Fruit fly (Drosophila melanogaster) whole organism, embryonic: ENCODE results near the gene CG17944.

Experiments used
- Aef1 ChIP-seq: fragments of 200-800 bp; sonication (Bioruptor generic); IDR thresholded peaks from 3 replicates; pipeline ENCODE4 v1.3.6; 2022; ENCODE audit warnings: missing biosample characterization, missing genetic modification characterization
- Atf3 ChIP-seq: fragments of 200-800 bp; sonication (Bioruptor generic); optimal IDR thresholded peaks from 3 replicates; lab custom pipeline; 2016; ENCODE audit warnings: missing biosample characterization, missing genetic modification characterization
- Awh ChIP-seq: fragments of 200-800 bp; sonication (Bioruptor generic); IDR thresholded peaks from 2 replicates; pipeline ENCODE4, ENCODE4 v1.3.6; 2022; ENCODE audit warnings: missing biosample characterization, missing genetic modification characterization
- CG11560 ChIP-seq: fragments of 200-800 bp; sonication (Bioruptor generic); IDR thresholded peaks from 3 replicates; pipeline ENCODE4 v1.3.6; 2022; ENCODE audit warnings: missing biosample characterization, missing genetic modification characterization
- CG11723 ChIP-seq: fragments of 200-800 bp; sonication (Bioruptor generic); optimal IDR thresholded peaks from 2 replicates; lab custom pipeline; 2017; ENCODE audit warnings: missing biosample characterization, mild to moderate bottlenecking, missing genetic modification characterization
- CG12659 ChIP-seq: fragments of 200-800 bp; sonication (Bioruptor generic); optimal IDR thresholded peaks from 3 replicates; lab custom pipeline; 2017; ENCODE audit warnings: mild to moderate bottlenecking, missing biosample characterization, missing genetic modification reagents, missing genetic modification characterization
- CG12769 ChIP-seq: fragments of 200-800 bp; sonication (Bioruptor generic); optimal IDR thresholded peaks from 2 replicates; lab custom pipeline; 2019; ENCODE audit warnings: missing biosample characterization, mild to moderate bottlenecking, missing genetic modification characterization, moderate library complexity
- CG15073 ChIP-seq: fragments of 200-800 bp; sonication (Bioruptor generic); optimal IDR thresholded peaks from 2 replicates; lab custom pipeline; 2016; ENCODE audit warnings: missing biosample characterization, missing genetic modification characterization
- CG1792 ChIP-seq: fragments of 200-800 bp; sonication (Bioruptor generic); optimal IDR thresholded peaks from 2 replicates; lab custom pipeline; 2016; ENCODE audit warnings: missing biosample characterization, missing genetic modification characterization
- CG18619 ChIP-seq: fragments of 200-800 bp; sonication (Bioruptor generic); optimal IDR thresholded peaks from 3 replicates; lab custom pipeline; 2017; ENCODE audit warnings: missing biosample characterization, mild to moderate bottlenecking, missing genetic modification characterization
- CG30431 ChIP-seq: fragments of 200-800 bp; sonication (Bioruptor generic); optimal IDR thresholded peaks from 2 replicates; lab custom pipeline; 2017; ENCODE audit warnings: missing biosample characterization, missing genetic modification characterization
- CG3726 ChIP-seq: fragments of 200-800 bp; sonication (Bioruptor generic); IDR thresholded peaks from 3 replicates; pipeline ENCODE4, ENCODE4 v1.3.6; 2022; ENCODE audit warnings: missing biosample characterization, missing genetic modification characterization
- CG3847 ChIP-seq: fragments of 200-800 bp; sonication (Bioruptor generic); IDR thresholded peaks from 2 replicates; pipeline ENCODE4 v1.3.6; 2022; ENCODE audit warnings: missing biosample characterization, missing genetic modification characterization
- CG4404 ChIP-seq: fragments of 200-800 bp; sonication (Bioruptor generic); IDR thresholded peaks from 2 replicates; pipeline ENCODE4 v1.3.6; 2022; ENCODE audit warnings: missing biosample characterization, missing genetic modification characterization
- CG4617 ChIP-seq: fragments of 200-800 bp; sonication (Bioruptor generic); optimal IDR thresholded peaks from 3 replicates; lab custom pipeline; 2016; ENCODE audit warnings: missing biosample characterization, missing genetic modification characterization, borderline replicate concordance
- CG5245 ChIP-seq: fragments of 200-800 bp; sonication (Bioruptor generic); optimal IDR thresholded peaks from 3 replicates; lab custom pipeline; 2016; ENCODE audit warnings: missing biosample characterization, missing genetic modification characterization
- CG7556 ChIP-seq: fragments of 200-800 bp; sonication (Bioruptor generic); optimal IDR thresholded peaks from 2 replicates; lab custom pipeline; 2017; ENCODE audit warnings: missing biosample characterization, mild to moderate bottlenecking, missing genetic modification characterization
- CG9817 ChIP-seq: fragments of 200-800 bp; sonication (Bioruptor generic); optimal IDR thresholded peaks from 2 replicates; lab custom pipeline; 2018; ENCODE audit warnings: missing biosample characterization, mild to moderate bottlenecking, missing genetic modification characterization, moderate library complexity
- CG9932 ChIP-seq: fragments of 200-800 bp; sonication (Bioruptor generic); IDR thresholded peaks from 2 replicates; pipeline ENCODE4 v1.3.6; 2022; ENCODE audit warnings: missing biosample characterization, missing genetic modification characterization
- D19B ChIP-seq: fragments of 200-800 bp; sonication (Bioruptor generic); optimal IDR thresholded peaks from 2 replicates; lab custom pipeline; 2017; ENCODE audit warnings: missing biosample characterization, mild to moderate bottlenecking, missing genetic modification characterization
- Deaf1 ChIP-seq: fragments of 200-800 bp; optimal IDR thresholded peaks from 3 replicates; lab custom pipeline; 2019; ENCODE audit warnings: missing biosample characterization, mild to moderate bottlenecking, missing genetic modification characterization, moderate library complexity
- Dp ChIP-seq: fragments of 200-800 bp; sonication (Bioruptor generic); optimal IDR thresholded peaks from 2 replicates; lab custom pipeline; 2018; ENCODE audit warnings: missing biosample characterization, mild to moderate bottlenecking, missing genetic modification characterization, moderate library complexity
- E2f1 ChIP-seq: fragments of 200-800 bp; sonication (Bioruptor generic); IDR thresholded peaks from 2 replicates; pipeline ENCODE4 v1.3.6; 2022; ENCODE audit warnings: missing biosample characterization, missing genetic modification characterization
- Hey ChIP-seq: fragments of 200-800 bp; sonication (Bioruptor generic); optimal IDR thresholded peaks from 3 replicates; lab custom pipeline; 2018; ENCODE audit warnings: missing biosample characterization, mild to moderate bottlenecking, missing genetic modification characterization
- Hmx ChIP-seq: fragments of 200-800 bp; sonication (Bioruptor generic); optimal IDR thresholded peaks from 2 replicates; lab custom pipeline; 2016; ENCODE audit warnings: missing biosample characterization, missing genetic modification characterization
- Hr78 ChIP-seq, 2 experiments: fragments of 200-800 bp in 1 of 2; fragments of >200 bp in 1 of 2; sonication (Bioruptor generic) in 1 of 2; optimal IDR thresholded peaks; 2 replicates each; lab custom pipeline; 2017 to 2019; ENCODE audit warnings: missing biosample characterization in 2 of 2, missing genetic modification characterization in 2 of 2, mild to moderate bottlenecking in 1 of 2, moderate library complexity in 1 of 2
- Hsf ChIP-seq: fragments of 200-800 bp; sonication (Bioruptor generic); optimal IDR thresholded peaks from 3 replicates; lab custom pipeline; 2016; ENCODE audit warnings: missing biosample characterization, missing genetic modification characterization
- Optix ChIP-seq: fragments of 200-800 bp; sonication (Bioruptor generic); IDR thresholded peaks from 3 replicates; pipeline ENCODE4 v1.3.6; 2022; ENCODE audit warnings: missing biosample characterization, missing genetic modification characterization
- Sin3A ChIP-seq: fragments of >200 bp; optimal IDR thresholded peaks from 2 replicates; lab custom pipeline; 2018
- Sox102F ChIP-seq: fragments of 200-800 bp; sonication (Bioruptor generic); optimal IDR thresholded peaks from 2 replicates; lab custom pipeline; 2018; ENCODE audit warnings: missing biosample characterization, mild to moderate bottlenecking, missing genetic modification characterization, moderate library complexity
- TFAM ChIP-seq: fragments of 200-800 bp; sonication (Bioruptor generic); optimal IDR thresholded peaks from 2 replicates; lab custom pipeline; 2017; ENCODE audit warnings: missing biosample characterization, missing genetic modification characterization, inconsistent platforms
- ato ChIP-seq: fragments of 200-800 bp; sonication (Bioruptor generic); IDR thresholded peaks from 2 replicates; pipeline ENCODE4 v1.3.6; 2022; ENCODE audit warnings: missing biosample characterization, missing genetic modification characterization; ENCODE audit not compliant: partially characterized antibody
- bcd ChIP-seq: fragments of 200-800 bp; sonication (Bioruptor generic); optimal IDR thresholded peaks from 2 replicates; lab custom pipeline; 2017; ENCODE audit warnings: missing biosample characterization, mild to moderate bottlenecking, missing genetic modification characterization
- bigmax ChIP-seq: fragments of 200-800 bp; sonication (Bioruptor generic); optimal IDR thresholded peaks from 2 replicates; lab custom pipeline; 2018; ENCODE audit warnings: missing biosample characterization, mild to moderate bottlenecking, missing genetic modification characterization
- cato ChIP-seq: fragments of 200-800 bp; sonication (Bioruptor generic); optimal IDR thresholded peaks from 2 replicates; lab custom pipeline; 2016; ENCODE audit warnings: missing biosample characterization, missing genetic modification characterization, borderline replicate concordance
- crp ChIP-seq, 2 experiments: fragments of 200-800 bp; sonication (Bioruptor generic); optimal IDR thresholded peaks; 2 replicates in 1 of 2; 3 replicates in 1 of 2; lab custom pipeline; 2017; ENCODE audit warnings: missing biosample characterization in 2 of 2, missing genetic modification characterization in 2 of 2, mild to moderate bottlenecking in 1 of 2, moderate library complexity in 1 of 2
- da ChIP-seq: fragments of 200-800 bp; sonication (Bioruptor generic); optimal IDR thresholded peaks from 2 replicates; lab custom pipeline; 2016; ENCODE audit warnings: missing biosample characterization, missing genetic modification characterization
- emc ChIP-seq: fragments of 200-800 bp; sonication (Bioruptor generic); optimal IDR thresholded peaks from 2 replicates; lab custom pipeline; 2016; ENCODE audit warnings: missing biosample characterization, missing genetic modification characterization
- ems ChIP-seq: fragments of 200-800 bp; sonication (Bioruptor generic); optimal IDR thresholded peaks from 3 replicates; lab custom pipeline; 2016; ENCODE audit warnings: missing biosample characterization, missing genetic modification characterization
- jigr1 ChIP-seq: fragments of 200-800 bp; sonication (Bioruptor generic); IDR thresholded peaks from 3 replicates; pipeline ENCODE4 v1.3.6; 2022; ENCODE audit warnings: missing biosample characterization, missing genetic modification characterization
- jing ChIP-seq: fragments of 200-800 bp; sonication (Bioruptor generic); optimal IDR thresholded peaks from 2 replicates; lab custom pipeline; 2018; ENCODE audit warnings: missing biosample characterization, mild to moderate bottlenecking, missing genetic modification characterization
- kay ChIP-seq: fragments of 200-800 bp; sonication (Bioruptor generic); optimal IDR thresholded peaks from 2 replicates; lab custom pipeline; 2016; ENCODE audit warnings: missing biosample characterization, missing genetic modification characterization
- klu ChIP-seq: fragments of 200-800 bp; sonication (Bioruptor generic); IDR thresholded peaks from 2 replicates; pipeline ENCODE4 v1.3.6; 2022; ENCODE audit warnings: missing biosample characterization, missing genetic modification characterization
- oc ChIP-seq: fragments of 200-800 bp; sonication (Bioruptor generic); optimal IDR thresholded peaks from 2 replicates; lab custom pipeline; 2018; ENCODE audit warnings: missing biosample characterization, mild to moderate bottlenecking, missing genetic modification characterization, moderate library complexity
- row ChIP-seq: fragments of 200-800 bp; sonication (Bioruptor generic); IDR thresholded peaks from 3 replicates; pipeline ENCODE4 v1.3.6; 2022; ENCODE audit warnings: missing biosample characterization, missing genetic modification characterization
- seq ChIP-seq: fragments of 200-800 bp; sonication (Bioruptor generic); IDR thresholded peaks from 2 replicates; pipeline ENCODE4 v1.3.6; 2022; ENCODE audit warnings: missing biosample characterization, missing genetic modification characterization
- sim ChIP-seq: fragments of 200-800 bp; sonication (Bioruptor generic); IDR thresholded peaks from 2 replicates; pipeline ENCODE4 v1.3.6; 2022; ENCODE audit warnings: missing biosample characterization, missing genetic modification characterization
- sisA ChIP-seq: fragments of 200-800 bp; sonication (Bioruptor generic); IDR thresholded peaks from 2 replicates; pipeline ENCODE4 v1.3.6; 2022; ENCODE audit warnings: missing biosample characterization, missing genetic modification characterization
- so ChIP-seq: fragments of 200-800 bp; sonication (Bioruptor generic); IDR thresholded peaks from 3 replicates; pipeline ENCODE4 v1.3.6; 2022; ENCODE audit warnings: missing biosample characterization, missing genetic modification characterization
- wek ChIP-seq: fragments of 200-800 bp; sonication (Bioruptor generic); optimal IDR thresholded peaks from 3 replicates; lab custom pipeline; 2018; ENCODE audit warnings: missing biosample characterization, mild to moderate bottlenecking, missing genetic modification characterization, moderate library complexity
- zen2 ChIP-seq: fragments of 200-800 bp; sonication (Bioruptor generic); IDR thresholded peaks from 3 replicates; pipeline ENCODE4 v1.3.6; 2022; ENCODE audit warnings: missing biosample characterization, missing genetic modification characterization; ENCODE audit not compliant: partially characterized antibody

The CG17944 gene

dm6 chr3R:7346445-7346844 lies 15.5 kb downstream of the CG17944 start, which contains the start of gene nxf4 (continued):
- TF ChIP-seq klu = peak; percentile 53
- peak; percentile 39 for TF ChIP-seq D19B (GFP tag; lab: Kevin White, UChicago)
- peak; percentile 12; the same call in 1 of the 2 replicates for TF ChIP-seq E2f1 (GFP tag; lab: Robert Waterston, UW)
- 0 out of 3 replicates have a peak, but pooled peaks have one; percentile 12 for TF ChIP-seq jigr1 (GFP tag; lab: Robert Waterston, UW)
- no peak for TF ChIP-seq wek
- TF ChIP-seq Optix = peak; percentile 76
- TF ChIP-seq CG9817 (tag; lab: Kevin White, UChicago) = peak; percentile 80
- TF ChIP-seq CG5245 (GFP tag; lab: Kevin White, UChicago) = peak; percentile 79
- peak; percentile 7 for TF ChIP-seq CG11723 (GFP tag; lab: Kevin White, UChicago)
- TF ChIP-seq Awh (GFP tag; lab: Robert Waterston, UW) = peak; percentile 26; the same call in 1 of the 2 replicates
- TF ChIP-seq Sin3A = no peak
- TF ChIP-seq TFAM (GFP tag; lab: Kevin White, UChicago) = no peak
- TF ChIP-seq cato (GFP tag; lab: Kevin White, UChicago) = peak; percentile 15
- TF ChIP-seq sim (GFP tag; lab: Robert Waterston, UW) = no peak
- TF ChIP-seq CG1792 (GFP tag; lab: Kevin White, UChicago) = peak; percentile 43
- peak; percentile 64 for TF ChIP-seq jing (GFP tag; lab: Kevin White, UChicago)
- TF ChIP-seq CG4404 (GFP tag; lab: Robert Waterston, UW) = peak; percentile 43; the same call in 1 of the 2 replicates
- peak; percentile 27; the same call in 1 of the 3 replicates for TF ChIP-seq CG11560 (tag; lab: Robert Waterston, UW)
- no peak for TF ChIP-seq seq (GFP tag; lab: Robert Waterston, UW)
- peak; percentile 86 for TF ChIP-seq Hsf (GFP tag; lab: Kevin White, UChicago)
- peak; percentile 61 for TF ChIP-seq ems (GFP tag; lab: Kevin White, UChicago)
- no peak for TF ChIP-seq zen2 (GFP tag; lab: Robert Waterston, UW)
- TF ChIP-seq CG18619 (GFP tag; lab: Kevin White, UChicago) = peak; percentile 56
- peak; percentile 69 for TF ChIP-seq CG30431 (GFP tag; lab: Kevin White, UChicago)
- TF ChIP-seq Hmx (GFP tag; lab: Kevin White, UChicago) = no peak
- peak; percentile 28 for TF ChIP-seq CG7556 (GFP tag; lab: Kevin White, UChicago)
- peak; percentile 83 for TF ChIP-seq bcd (GFP tag; lab: Kevin White, UChicago)
- TF ChIP-seq row (GFP tag; lab: Robert Waterston, UW) = peak; percentile 36; the same call in 1 of the 3 replicates
- TF ChIP-seq CG15073 (GFP tag; lab: Kevin White, UChicago) = no peak
- TF ChIP-seq CG12659 (GFP tag; lab: Kevin White, UChicago) = peak; percentile 28
- no peak for TF ChIP-seq Hey (tag; lab: Kevin White, UChicago)
- no peak for TF ChIP-seq Deaf1 (tag; lab: Kevin White, UChicago)
- TF ChIP-seq Aef1 (GFP tag; lab: Robert Waterston, UW) = peak; percentile 73
- peak; percentile 79 for TF ChIP-seq emc (GFP tag; lab: Kevin White, UChicago)
- TF ChIP-seq CG3847 (GFP tag; lab: Robert Waterston, UW) = peak; percentile 79
- TF ChIP-seq bigmax (GFP tag; lab: Kevin White, UChicago) = no peak
- TF ChIP-seq CG4617 (GFP tag; lab: Kevin White, UChicago) = peak; percentile 18
- peak; percentile 73 for TF ChIP-seq Atf3 (GFP tag; lab: Kevin White, UChicago)
- TF ChIP-seq Hr78 (GFP tag; optimal IDR thresholded peaks at IDR 0.05; lab: Kevin White, UChicago) = no peak
- no peak for TF ChIP-seq kay (GFP tag; lab: Kevin White, UChicago)
- TF ChIP-seq Dp = no peak
- TF ChIP-seq oc (tag; lab: Kevin White, UChicago) = no peak
- TF ChIP-seq ato (GFP tag; lab: Robert Waterston, UW) = no peak
- TF ChIP-seq Sox102F (GFP tag; lab: Kevin White, UChicago) = peak; percentile 80
- TF ChIP-seq CG9932 = peak; percentile 85
- peak in 1 of 2 experiments; percentile 19 for TF ChIP-seq crp (GFP tag; optimal IDR thresholded peaks at IDR 0.05; lab: Kevin White, UChicago)
- TF ChIP-seq sisA = peak; percentile 83
- TF ChIP-seq CG12769 (tag; lab: Kevin White, UChicago) = peak; percentile 60
- TF ChIP-seq so (GFP tag; lab: Robert Waterston, UW) = 0 out of 3 replicates have a peak, but pooled peaks have one; percentile 24
- TF ChIP-seq da = peak; percentile 60
- peak; percentile 57; the same call in 1 of the 3 replicates for TF ChIP-seq CG3726 (GFP tag; lab: Robert Waterston, UW)
